Fruit fly (Drosophila melanogaster): ENCODE measurements around the gene CG15369.

CG15369 gene

DNA sequence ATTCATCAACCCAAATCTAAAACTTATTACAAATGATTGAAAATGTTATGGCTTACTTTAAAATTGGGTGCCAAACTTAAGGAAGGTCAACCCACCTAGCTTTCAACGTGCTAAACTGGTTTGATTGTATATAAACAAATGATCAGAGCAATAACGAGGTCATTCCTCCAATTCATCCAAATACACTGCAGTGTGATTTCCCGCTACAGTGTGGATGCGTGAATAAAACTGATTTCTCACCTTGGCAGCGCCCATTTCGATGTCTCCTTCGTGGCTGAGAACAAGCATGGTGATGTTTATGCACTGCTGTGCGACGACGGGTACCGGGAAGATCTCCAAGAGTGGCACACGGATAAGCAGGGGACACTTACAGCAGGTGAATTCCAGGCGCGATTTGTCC, 21.4 kb upstream of the CG15369 start:
- no peak for TF ChIP-seq Snoo (tag; optimal IDR thresholded peaks at IDR 0.05)

DNA sequence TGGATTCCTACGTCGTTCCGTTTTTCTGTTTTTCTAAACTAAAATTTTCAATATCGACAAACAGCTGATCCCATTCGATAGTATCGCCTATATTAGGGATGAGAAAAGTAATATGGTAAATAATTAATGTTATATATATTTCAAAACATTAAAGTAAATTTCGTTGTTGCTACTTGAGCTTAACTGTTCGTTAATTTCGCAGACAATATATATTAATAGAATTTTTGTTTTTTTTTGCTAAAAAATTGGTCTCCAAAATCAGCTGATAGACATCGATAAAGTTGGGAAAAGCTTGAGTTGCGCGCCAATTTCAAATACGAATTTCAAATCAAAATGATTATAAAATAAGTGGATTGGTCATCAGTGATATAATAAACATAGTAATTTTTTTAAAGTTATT, 20.3 kb upstream of the CG15369 start, which contains the start of gene CG12118:
Gene CG12118, minus strand, starts transcription at position 53 of the 400 bp plus-strand sequence.
- TF ChIP-seq Pif1A (GFP tag; optimal IDR thresholded peaks at IDR 0.05) (peak; percentile 46), CG12605 (GFP tag; IDR thresholded peaks at IDR 0.05) (no peak), fd96Ca (GFP tag; IDR thresholded peaks at IDR 0.05) (no peak), Snoo (tag; optimal IDR thresholded peaks at IDR 0.05) (peak; percentile 51), CG34367 (tag; optimal IDR thresholded peaks at IDR 0.05) (peak; percentile 57), Pif1B (GFP tag; optimal IDR thresholded peaks at IDR 0.05) (peak; percentile 56), CG10348 (GFP tag; IDR thresholded peaks at IDR 0.05) (no peak), CG9948 (tag; optimal IDR thresholded peaks at IDR 0.05) (peak; percentile 60), Ets98B (GFP tag; IDR thresholded peaks at IDR 0.05) (peak; percentile 45), CG8301 (tag; optimal IDR thresholded peaks at IDR 0.05) (peak; percentile 14), CG15710 (tag; optimal IDR thresholded peaks at IDR 0.05) (peak; percentile 65), CG8159 (tag; optimal IDR thresholded peaks at IDR 0.05) (peak; percentile 65), CG32121 (GFP tag; IDR thresholded peaks at IDR 0.05) (peak; percentile 79), CG4496 (GFP tag; IDR thresholded peaks at IDR 0.05) (peak; percentile 71; the same call in 2 of the 3 replicates), CG13204 (GFP tag; optimal IDR thresholded peaks at IDR 0.05) (no peak), rn (GFP tag; IDR thresholded peaks at IDR 0.05) (peak; percentile 31; the same call in 1 of the 2 replicates), CG14655 (GFP tag; optimal IDR thresholded peaks at IDR 0.05) (no peak), CG17806 (tag; optimal IDR thresholded peaks at IDR 0.05) (peak; percentile 64), D1 (tag; optimal IDR thresholded peaks at IDR 0.05) (peak; percentile 33), EcR (GFP tag; optimal IDR thresholded peaks at IDR 0.05) (no peak)

DNA sequence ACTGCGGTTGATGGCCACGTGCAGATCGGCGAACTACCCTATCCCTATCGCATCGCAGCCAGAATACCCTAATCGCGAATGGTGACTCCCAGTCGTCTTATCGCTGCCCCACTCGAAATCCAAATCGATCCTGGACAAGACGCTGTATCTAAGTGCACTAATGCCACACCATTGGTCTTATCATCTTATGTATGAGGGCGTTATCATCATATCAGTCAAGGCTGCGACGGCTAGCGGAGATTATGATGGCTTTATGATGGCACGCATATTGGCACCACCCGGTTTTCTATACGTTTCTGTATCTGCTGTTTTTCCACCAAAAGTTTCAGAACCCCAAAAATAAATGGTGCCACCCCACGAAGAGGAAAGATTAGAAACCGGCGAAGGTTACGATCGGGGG, 16.4 kb upstream of the CG15369 start:
- TF ChIP-seq CG10348 (GFP tag; IDR thresholded peaks at IDR 0.05) (no peak), CG32121 (GFP tag; IDR thresholded peaks at IDR 0.05) (no peak), Pif1B (GFP tag; optimal IDR thresholded peaks at IDR 0.05) (no peak), gl (tag; optimal IDR thresholded peaks at IDR 0.05) (no peak), CG15710 (tag; optimal IDR thresholded peaks at IDR 0.05) (no peak), CG34367 (tag; optimal IDR thresholded peaks at IDR 0.05) (no peak), CG13204 (GFP tag; optimal IDR thresholded peaks at IDR 0.05) (no peak), EcR (GFP tag; optimal IDR thresholded peaks at IDR 0.05) (no peak), CG12605 (GFP tag; IDR thresholded peaks at IDR 0.05) (no peak), CG9948 (tag; optimal IDR thresholded peaks at IDR 0.05) (no peak), Ets98B (GFP tag; IDR thresholded peaks at IDR 0.05) (no peak), Snoo (tag; optimal IDR thresholded peaks at IDR 0.05) (no peak), fd96Ca (GFP tag; IDR thresholded peaks at IDR 0.05) (no peak), CG8301 (tag; optimal IDR thresholded peaks at IDR 0.05) (no peak), D1 (tag; optimal IDR thresholded peaks at IDR 0.05) (no peak), CG17806 (tag; optimal IDR thresholded peaks at IDR 0.05) (no peak), Pif1A (GFP tag; optimal IDR thresholded peaks at IDR 0.05) (no peak), rn (GFP tag; IDR thresholded peaks at IDR 0.05) (no peak), CG8159 (tag; optimal IDR thresholded peaks at IDR 0.05) (no peak)

DNA sequence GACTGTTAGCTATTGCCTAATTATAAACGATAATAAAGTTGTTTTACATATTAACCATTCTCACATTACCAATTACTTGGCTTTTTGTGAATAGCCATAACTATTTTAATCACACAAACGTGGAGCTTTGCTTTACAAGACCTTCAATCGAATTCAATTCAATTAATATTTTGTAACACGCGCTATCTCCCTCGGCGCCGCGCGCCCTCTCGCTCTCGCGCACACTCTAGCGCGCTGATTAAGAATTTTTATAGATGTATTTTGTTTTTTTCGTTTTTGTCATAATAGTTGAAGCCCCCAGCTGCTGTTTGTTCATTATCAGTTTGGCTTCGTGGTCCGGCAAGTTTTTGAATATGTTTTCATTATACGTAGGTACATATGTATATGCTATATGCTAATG, 15.6 kb upstream of the CG15369 start:
- no peak for TF ChIP-seq EcR (GFP tag; optimal IDR thresholded peaks at IDR 0.05)
- no peak for TF ChIP-seq CG17806 (tag; optimal IDR thresholded peaks at IDR 0.05)
- TF ChIP-seq CG8301 (tag; optimal IDR thresholded peaks at IDR 0.05), result no peak
- no peak for TF ChIP-seq CG12605 (GFP tag; IDR thresholded peaks at IDR 0.05)
- TF ChIP-seq fd96Ca (GFP tag; IDR thresholded peaks at IDR 0.05), result no peak
- TF ChIP-seq CG32121 (GFP tag; IDR thresholded peaks at IDR 0.05), result no peak
- no peak for TF ChIP-seq Snoo (tag; optimal IDR thresholded peaks at IDR 0.05)
- TF ChIP-seq Pif1B (GFP tag; optimal IDR thresholded peaks at IDR 0.05), result no peak
- TF ChIP-seq D1 (tag; optimal IDR thresholded peaks at IDR 0.05), result no peak
- TF ChIP-seq Pif1A (GFP tag; optimal IDR thresholded peaks at IDR 0.05), result no peak

- peak; percentile 91 for TF ChIP-seq fd96Ca (GFP tag; IDR thresholded peaks at IDR 0.05)
- TF ChIP-seq CG14655 (GFP tag; optimal IDR thresholded peaks at IDR 0.05), result peak; percentile 67
- TF ChIP-seq CG13204 (GFP tag; optimal IDR thresholded peaks at IDR 0.05), result no peak
- TF ChIP-seq D1 (tag; optimal IDR thresholded peaks at IDR 0.05), result no peak
- peak; percentile 51 for TF ChIP-seq CG9948 (tag; optimal IDR thresholded peaks at IDR 0.05)
- no peak for TF ChIP-seq Pif1A (GFP tag; optimal IDR thresholded peaks at IDR 0.05)
- TF ChIP-seq gl (tag; optimal IDR thresholded peaks at IDR 0.05), result no peak
- TF ChIP-seq CG8301 (tag; optimal IDR thresholded peaks at IDR 0.05), result peak; percentile 6
- TF ChIP-seq CG8159 (tag; optimal IDR thresholded peaks at IDR 0.05), result peak; percentile 52
- no peak for TF ChIP-seq EcR (GFP tag; optimal IDR thresholded peaks at IDR 0.05)
- peak; percentile 77 for TF ChIP-seq CG12605 (GFP tag; IDR thresholded peaks at IDR 0.05)
- TF ChIP-seq Snoo (tag; optimal IDR thresholded peaks at IDR 0.05), result no peak
- peak; percentile 82 for TF ChIP-seq CG32121 (GFP tag; IDR thresholded peaks at IDR 0.05)
- peak; percentile 33 for TF ChIP-seq CG34367 (tag; optimal IDR thresholded peaks at IDR 0.05)
- peak; percentile 62 for TF ChIP-seq CG10348 (GFP tag; IDR thresholded peaks at IDR 0.05)
- peak; percentile 91 for TF ChIP-seq Ets98B (GFP tag; IDR thresholded peaks at IDR 0.05)
- TF ChIP-seq CG17806 (tag; optimal IDR thresholded peaks at IDR 0.05), result peak; percentile 49
- TF ChIP-seq CG4496 (GFP tag; IDR thresholded peaks at IDR 0.05), result peak; percentile 87
- peak; percentile 55; the same call in 1 of the 2 replicates for TF ChIP-seq rn (GFP tag; IDR thresholded peaks at IDR 0.05)
- TF ChIP-seq CG15710 (tag; optimal IDR thresholded peaks at IDR 0.05), result peak; percentile 58
- peak; percentile 4 for TF ChIP-seq Pif1B (GFP tag; optimal IDR thresholded peaks at IDR 0.05)
These were observed 14.6 kb upstream of the CG15369 start for dm6 chrX:9201866-9202681.

Measured in whole organism, pupa.